Worm (Caenorhabditis elegans) whole organism, early embryonic: ENCODE data around the gene gldi-5.

Experiments used
- F13C5.2 ChIP-seq: sonication (generic microtip); optimal IDR thresholded peaks from 2 replicates; lab custom pipeline; 2017; ENCODE audit warnings: mild to moderate bottlenecking, missing genetic modification characterization, inconsistent platforms, missing compliant biosample characterization
- aly-1 ChIP-seq: sonication (generic microtip); optimal IDR thresholded peaks from 2 replicates; lab custom pipeline; 2016; ENCODE audit warnings: missing genetic modification characterization, missing compliant biosample characterization
- ama-1 ChIP-seq: fragments of 150-350 bp; optimal IDR thresholded peaks from 2 replicates; lab custom pipeline; 2014
- flt-1 ChIP-seq: fragments of 200-800 bp; sonication (Bioruptor generic); IDR thresholded peaks from 2 replicates; pipeline ENCODE4 v1.3.6; 2022; ENCODE audit warnings: missing genetic modification characterization, missing compliant biosample characterization
- hmbx-1 ChIP-seq: sonication (generic microtip); optimal IDR thresholded peaks from 2 replicates; lab custom pipeline; 2016; ENCODE audit warnings: mild to moderate bottlenecking, missing genetic modification characterization, missing compliant biosample characterization
- hmg-4 ChIP-seq: fragments of 200-800 bp; sonication (Bioruptor generic); optimal IDR thresholded peaks from 2 replicates; lab custom pipeline; 2018; ENCODE audit warnings: mild to moderate bottlenecking, missing genetic modification characterization, missing compliant biosample characterization
- sea-1 ChIP-seq: fragments of 200-800 bp; sonication (Bioruptor generic); conservative IDR thresholded peaks from 2 replicates; pipeline ENCODE4 v1.3.6; 2022; ENCODE audit warnings: missing genetic modification characterization, missing compliant biosample characterization
- tbx-11 ChIP-seq: fragments of 200-800 bp; sonication (Bioruptor generic); IDR thresholded peaks from 2 replicates; pipeline ENCODE4 v1.3.6; 2022; ENCODE audit warnings: missing genetic modification characterization, missing compliant biosample characterization
- tbx-37 ChIP-seq: fragments of 200-800 bp; sonication (Bioruptor generic); conservative IDR thresholded peaks from 2 replicates; pipeline ENCODE4 v1.3.6; 2022; ENCODE audit warnings: missing genetic modification reagents, missing genetic modification characterization, missing compliant biosample characterization
- tra-4 ChIP-seq: sonication (generic microtip); optimal IDR thresholded peaks from 2 replicates; lab custom pipeline; 2017; ENCODE audit warnings: missing genetic modification characterization, missing compliant biosample characterization

DNA sequence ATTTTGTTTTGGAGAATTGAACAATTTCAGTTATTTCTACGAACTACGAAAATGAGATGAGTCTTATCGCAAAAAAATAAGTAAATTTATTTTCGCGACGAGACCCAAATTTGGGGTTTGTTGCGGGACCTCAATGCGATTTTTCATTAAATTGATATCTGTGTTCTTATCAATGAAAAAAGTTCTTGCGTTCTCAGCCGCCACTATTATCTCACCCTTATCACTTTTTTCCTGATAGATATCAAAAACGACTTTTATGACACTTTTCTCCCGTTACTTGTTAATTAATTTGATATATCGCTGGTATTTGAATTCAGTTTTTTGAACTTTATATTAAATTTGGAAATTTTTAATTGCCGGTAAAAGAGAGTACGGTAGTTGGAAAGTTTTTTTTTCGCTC lies 17.1 kb upstream of the gldi-5 start:
- TF ChIP-seq ama-1, result no peak
- no peak for TF ChIP-seq hmg-4 (GFP tag; lab: Kevin White, UChicago)
- TF ChIP-seq hmbx-1 (tag; lab: Kevin White, UChicago), result no peak
- TF ChIP-seq sea-1, result no peak
- no peak for TF ChIP-seq tra-4 (tag; lab: Kevin White, UChicago)
- no peak for TF ChIP-seq aly-1 (tag; lab: Kevin White, UChicago)
- no peak for TF ChIP-seq tbx-11 (GFP tag; lab: Robert Waterston, UW)
- no peak for TF ChIP-seq F13C5.2 (tag; lab: Kevin White, UChicago)
- TF ChIP-seq tbx-37 (GFP tag; lab: Robert Waterston, UW), result no peak
- TF ChIP-seq flt-1 (GFP tag; lab: Robert Waterston, UW), result no peak
